Fruit fly (Drosophila melanogaster): Measurements from ENCODE around the gene Myo10A.
"Not testable (repeated sequence)": the region's sequence is repeated elsewhere in the genome, so short reads cannot be mapped to it uniquely, and the experiment has no call there.

The Myo10A gene

dm6 chrX:10912585-10912984, 18.1 kb upstream of the Myo10A start:
- TF ChIP-seq pan (optimal IDR thresholded peaks at IDR 0.05) (no peak), CG8478 (optimal IDR thresholded peaks at IDR 0.05) (no peak), usp (GFP tag; optimal IDR thresholded peaks at IDR 0.05) (no peak), psq (optimal IDR thresholded peaks at IDR 0.05) (no peak)

DNA sequence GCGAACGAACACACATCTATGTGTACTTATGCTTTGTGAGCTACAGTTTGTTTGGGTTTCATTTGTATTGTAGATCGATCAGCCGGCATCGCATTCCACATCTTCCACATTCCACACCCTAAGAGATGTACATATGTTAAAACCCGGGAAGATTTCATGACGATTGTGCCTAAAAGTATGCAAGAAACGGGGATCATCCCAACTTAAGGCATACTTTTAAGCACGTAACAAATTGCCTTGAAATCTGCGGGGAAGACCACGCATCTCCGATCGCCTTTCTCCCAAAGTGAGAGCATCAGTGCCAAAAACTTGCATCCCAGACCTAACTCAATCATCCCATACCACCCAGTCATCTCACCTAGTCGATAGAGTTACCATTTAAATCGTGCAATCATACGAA, 9.0 kb upstream of the Myo10A start:
- TF ChIP-seq CG8478 (optimal IDR thresholded peaks at IDR 0.05) (no peak), EcR (GFP tag; optimal IDR thresholded peaks at IDR 0.05) (no peak), usp (GFP tag; optimal IDR thresholded peaks at IDR 0.05) (no peak), pan (optimal IDR thresholded peaks at IDR 0.05) (no peak), Dll (optimal IDR thresholded peaks at IDR 0.05) (no peak), psq (optimal IDR thresholded peaks at IDR 0.05) (no peak)

dm6 chrX:10922178-10922577, 8.5 kb upstream of the Myo10A start:
- TF ChIP-seq EcR (GFP tag; optimal IDR thresholded peaks at IDR 0.05) (no peak), Dll (optimal IDR thresholded peaks at IDR 0.05) (no peak), pan (optimal IDR thresholded peaks at IDR 0.05) (no peak), usp (GFP tag; optimal IDR thresholded peaks at IDR 0.05) (no peak), psq (optimal IDR thresholded peaks at IDR 0.05) (no peak), CG8478 (optimal IDR thresholded peaks at IDR 0.05) (no peak)

DNA sequence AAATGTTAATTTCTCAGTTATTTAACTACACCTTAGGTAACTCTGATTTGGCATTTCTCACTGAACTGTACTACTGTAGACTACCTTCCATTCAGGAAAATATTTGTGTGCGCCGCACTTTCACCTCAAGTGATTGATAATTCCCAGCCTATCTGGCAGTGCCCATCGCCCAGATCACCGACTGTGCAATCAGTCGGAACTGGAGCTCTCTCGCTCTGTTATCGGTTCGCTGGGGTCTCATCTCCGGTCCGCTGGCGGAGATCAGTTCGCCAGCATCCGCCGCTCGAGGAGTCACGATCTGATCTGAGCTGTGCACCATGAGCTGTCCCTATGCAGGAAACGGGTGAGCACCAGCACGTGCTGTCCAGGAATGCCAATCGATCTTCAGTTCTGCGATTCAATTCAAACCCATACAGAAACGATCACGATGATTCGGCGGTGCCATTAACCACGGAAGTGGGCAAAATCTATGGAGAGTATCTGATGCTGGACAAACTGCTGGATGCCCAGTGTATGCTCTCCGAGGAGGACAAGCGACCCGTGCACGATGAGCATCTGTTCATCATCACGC, 6.8 kb upstream of the Myo10A start, which contains the start of gene v:
Gene v (plus strand): TSS at position 262 of the 571 bp plus-strand sequence.
- TF ChIP-seq EcR (GFP tag; optimal IDR thresholded peaks at IDR 0.05) (no peak), pan (optimal IDR thresholded peaks at IDR 0.05) (no peak), CG8478 (optimal IDR thresholded peaks at IDR 0.05) (no peak), psq (optimal IDR thresholded peaks at IDR 0.05) (no peak), Dll (optimal IDR thresholded peaks at IDR 0.05) (no peak), usp (GFP tag; optimal IDR thresholded peaks at IDR 0.05) (no peak)

dm6 chrX:10926245-10926644, 4.4 kb upstream of the Myo10A start:
- TF ChIP-seq CG8478 (optimal IDR thresholded peaks at IDR 0.05) (no peak), Dll (optimal IDR thresholded peaks at IDR 0.05) (no peak), EcR (GFP tag; optimal IDR thresholded peaks at IDR 0.05) (no peak), usp (GFP tag; optimal IDR thresholded peaks at IDR 0.05) (no peak), pan (optimal IDR thresholded peaks at IDR 0.05) (no peak), psq (optimal IDR thresholded peaks at IDR 0.05) (no peak)

DNA sequence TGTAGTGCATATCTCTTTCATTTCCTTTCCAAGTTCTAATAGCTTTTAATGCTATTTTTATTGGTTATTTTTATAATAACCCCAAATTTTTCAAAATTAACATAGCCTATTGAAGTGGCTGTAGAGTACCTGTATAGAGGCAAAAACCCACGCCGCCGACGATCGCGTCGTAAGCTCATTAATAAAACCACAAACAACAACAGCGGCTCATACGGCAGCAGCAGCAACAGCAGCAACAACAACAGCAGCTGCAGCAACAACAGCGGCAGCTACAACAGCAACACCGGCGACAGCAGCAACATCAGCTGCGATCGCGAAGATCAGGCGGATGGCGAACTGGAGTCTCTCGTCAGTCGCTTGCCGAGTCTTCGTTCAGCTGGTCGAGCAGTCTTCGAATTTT, 3.5 kb upstream of the Myo10A start, which contains the start of gene CG2145:
Gene CG2145 (plus strand): TSS at position 290 of the 400 bp plus-strand sequence.
- no peak for TF ChIP-seq usp (GFP tag; optimal IDR thresholded peaks at IDR 0.05)
- no peak for TF ChIP-seq EcR (GFP tag; optimal IDR thresholded peaks at IDR 0.05)
- no peak for TF ChIP-seq psq (optimal IDR thresholded peaks at IDR 0.05)
- no peak for TF ChIP-seq pan (optimal IDR thresholded peaks at IDR 0.05)
- no peak for TF ChIP-seq Dll (optimal IDR thresholded peaks at IDR 0.05)
- TF ChIP-seq CG8478 (optimal IDR thresholded peaks at IDR 0.05) = no peak

DNA sequence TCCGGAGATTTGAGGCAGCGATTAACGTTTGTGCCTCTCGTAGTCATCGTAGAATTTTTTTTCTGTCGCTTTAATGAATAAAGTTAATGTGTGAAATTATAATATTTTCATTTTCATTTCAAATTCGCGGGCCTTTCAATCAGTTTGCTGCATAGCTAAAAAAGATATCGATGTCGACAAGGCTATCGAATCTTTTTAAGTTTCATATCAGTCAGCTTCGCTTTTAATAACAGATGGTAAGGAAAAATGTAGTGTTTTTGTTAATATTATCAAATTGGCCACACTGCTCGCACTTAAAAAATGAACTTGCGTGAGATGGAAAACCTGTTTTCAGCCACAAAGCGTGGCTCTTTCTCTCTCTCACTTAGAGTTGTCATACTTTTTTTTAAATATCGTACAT, 1.0 kb upstream of the Myo10A start:
- TF ChIP-seq usp (GFP tag; optimal IDR thresholded peaks at IDR 0.05) = no peak
- TF ChIP-seq Dll (optimal IDR thresholded peaks at IDR 0.05) = no peak
- no peak for TF ChIP-seq pan (optimal IDR thresholded peaks at IDR 0.05)
- no peak for TF ChIP-seq psq (optimal IDR thresholded peaks at IDR 0.05)
- no peak for TF ChIP-seq EcR (GFP tag; optimal IDR thresholded peaks at IDR 0.05)
- no peak for TF ChIP-seq CG8478 (optimal IDR thresholded peaks at IDR 0.05)

dm6 chrX:10931250-10931649, 610 bp downstream of the Myo10A start:
- TF ChIP-seq psq (optimal IDR thresholded peaks at IDR 0.05) (no peak), EcR (GFP tag; optimal IDR thresholded peaks at IDR 0.05) (no peak), Dll (optimal IDR thresholded peaks at IDR 0.05) (no peak), usp (GFP tag; optimal IDR thresholded peaks at IDR 0.05) (no peak), CG8478 (optimal IDR thresholded peaks at IDR 0.05) (no peak), pan (optimal IDR thresholded peaks at IDR 0.05) (no peak)

DNA sequence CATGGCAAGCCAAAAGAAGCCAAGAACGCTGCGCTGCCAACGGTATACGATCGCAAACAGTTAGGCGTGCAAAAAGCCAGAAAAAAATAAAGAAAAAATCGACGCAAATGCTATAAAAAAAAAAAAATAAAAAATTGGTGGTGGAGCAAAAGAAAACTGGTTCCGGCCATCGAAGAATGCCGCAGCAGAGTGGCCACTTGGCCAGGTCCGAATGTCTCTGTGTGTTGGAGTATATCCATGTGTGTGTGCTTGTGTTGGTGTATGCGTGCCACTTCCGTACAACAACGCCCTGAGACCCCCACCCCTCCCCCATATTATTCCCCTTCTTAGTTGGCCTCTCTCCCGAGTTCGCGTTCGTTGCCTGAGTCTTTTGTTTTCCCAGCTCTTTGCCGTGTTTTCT, 1.7 kb downstream of the Myo10A start:
- peak in 1 of 2 experiments; percentile 8 for TF ChIP-seq EcR (GFP tag; optimal IDR thresholded peaks at IDR 0.05)
- TF ChIP-seq usp (GFP tag; optimal IDR thresholded peaks at IDR 0.05) = no peak

- no peak for TF ChIP-seq EcR (GFP tag; optimal IDR thresholded peaks at IDR 0.05)
These were observed 3.1 kb downstream of the Myo10A start for dm6 chrX:10933776-10934175.

DNA sequence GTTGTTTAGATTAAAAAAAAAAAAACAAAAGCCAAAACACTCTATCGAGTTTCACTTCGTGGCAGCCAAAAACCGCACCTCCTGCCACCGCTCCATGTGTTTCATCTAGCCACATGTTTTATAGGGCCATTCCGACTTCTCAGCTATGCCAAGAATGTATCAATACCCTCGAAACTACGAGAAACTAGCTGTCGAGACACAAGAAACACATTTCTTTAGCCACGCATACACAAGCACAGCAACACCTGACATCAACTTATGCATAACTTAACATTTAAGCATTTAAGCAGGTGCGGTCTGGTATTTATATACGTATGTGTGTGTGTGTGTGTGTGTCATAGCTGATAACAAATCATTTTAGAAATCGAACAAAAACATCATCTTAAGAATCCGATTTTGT, 4.9 kb downstream of the Myo10A start:
- TF ChIP-seq Dll (optimal IDR thresholded peaks at IDR 0.05) (no peak), psq (optimal IDR thresholded peaks at IDR 0.05) (no peak), EcR (GFP tag; optimal IDR thresholded peaks at IDR 0.05) (no peak), usp (GFP tag; optimal IDR thresholded peaks at IDR 0.05) (no peak), pan (optimal IDR thresholded peaks at IDR 0.05) (no peak), CG8478 (optimal IDR thresholded peaks at IDR 0.05) (no peak)

DNA sequence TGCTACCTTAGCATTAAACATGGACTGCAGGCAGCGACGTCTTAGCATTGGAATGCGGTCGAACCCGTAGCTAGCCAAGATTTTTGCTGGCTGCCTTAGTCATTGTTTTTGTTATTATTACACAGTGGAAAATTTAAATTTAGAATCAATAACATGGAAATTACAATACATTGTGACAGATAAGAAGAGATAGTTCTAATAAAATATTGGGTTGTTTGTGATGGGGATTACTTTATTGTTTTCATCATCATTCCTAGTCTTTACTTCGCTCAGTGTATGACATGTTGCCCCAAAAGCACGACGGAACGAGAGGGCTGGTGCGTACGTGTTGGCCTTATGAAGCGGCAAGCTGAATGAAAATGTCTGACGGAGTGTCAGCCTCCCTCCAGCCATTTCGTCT, 6.0 kb downstream of the Myo10A start:
- TF ChIP-seq CG8478 (optimal IDR thresholded peaks at IDR 0.05) (no peak), usp (GFP tag; optimal IDR thresholded peaks at IDR 0.05) (no peak), Dll (optimal IDR thresholded peaks at IDR 0.05) (no peak), EcR (GFP tag; optimal IDR thresholded peaks at IDR 0.05) (no peak), psq (optimal IDR thresholded peaks at IDR 0.05) (no peak), pan (optimal IDR thresholded peaks at IDR 0.05) (no peak)

DNA sequence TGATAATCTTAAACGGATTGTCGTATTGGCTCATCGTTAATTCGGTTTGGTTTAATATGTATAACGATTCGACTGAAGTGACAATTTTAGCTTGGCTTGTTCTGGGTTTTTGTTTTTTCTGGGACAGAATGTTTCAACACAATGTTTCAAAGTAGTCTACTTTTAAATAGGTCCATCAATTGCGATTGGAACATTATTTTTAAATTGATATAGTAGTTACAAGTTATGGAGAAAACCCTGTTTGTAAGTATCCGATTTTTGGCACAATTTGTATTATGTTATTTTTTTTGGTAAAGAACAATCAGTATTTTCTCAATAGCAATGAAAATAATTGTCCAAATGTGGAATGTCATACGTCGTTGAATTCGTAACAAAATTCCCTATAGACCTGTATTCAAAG, 20.3 kb downstream of the Myo10A start, which contains the start of gene Rab9Fa:
Gene Rab9Fa (minus strand): TSS at position 101 of the 400 bp plus-strand sequence.
- TF ChIP-seq pan, CG8478, psq (optimal IDR thresholded peaks at IDR 0.05): not testable (repeated sequence)
